Fruit fly (Drosophila melanogaster) Kc167 (cell line): Measurements from ENCODE around the gene mei-41.

ENCODE experiments used
- Myc ChIP-seq: fragments of >200 bp; optimal IDR thresholded peaks from 2 replicates; lab custom pipeline; 2017; ENCODE audit warnings: missing external identifiers
- Sin3A ChIP-seq: fragments of >200 bp; optimal IDR thresholded peaks from 2 replicates; lab custom pipeline; 2018; ENCODE audit warnings: missing external identifiers
- h ChIP-seq: fragments of >200 bp; optimal IDR thresholded peaks from 3 replicates; lab custom pipeline; 2018; ENCODE audit warnings: missing external identifiers
- insv ChIP-seq: fragments of >200 bp; optimal IDR thresholded peaks from 3 replicates; lab custom pipeline; 2018; ENCODE audit warnings: missing external identifiers
- psq ChIP-seq: fragments of >200 bp; optimal IDR thresholded peaks from 2 replicates; lab custom pipeline; 2017; ENCODE audit warnings: missing external identifiers
- ttk ChIP-seq: sonication (Bioruptor generic); optimal IDR thresholded peaks from 2 replicates; lab custom pipeline; 2017; ENCODE audit warnings: missing external identifiers

mei-41 gene

DNA sequence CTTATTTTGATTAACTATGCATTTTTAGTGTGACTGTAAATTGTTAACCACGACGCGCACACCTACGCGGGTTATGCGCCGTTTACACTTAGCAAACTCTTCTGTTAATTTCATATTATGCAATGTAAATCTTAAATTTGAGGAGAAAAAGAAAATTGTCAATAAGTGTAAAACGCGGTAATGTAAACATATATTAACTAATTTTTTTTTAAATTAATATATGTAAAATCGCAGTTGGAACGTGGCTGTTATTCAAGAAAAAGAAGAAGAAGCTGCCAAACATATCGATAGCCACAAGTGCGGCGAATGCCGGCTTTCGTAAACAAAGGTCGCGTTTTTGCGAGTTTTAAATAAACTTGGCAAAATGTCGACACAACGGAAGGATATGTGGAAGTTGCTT lies at the start of gene mei-41, which contains the start of gene TH1:
mei-41 (plus strand) TSS at position 302 of the 400 bp plus-strand sequence.
TH1 (minus strand) TSS at position 42 of the 400 bp plus-strand sequence.
- TF ChIP-seq Myc (lab: Kevin White, UChicago), result no peak
- TF ChIP-seq Sin3A (lab: Kevin White, UChicago), result no peak
- no peak for TF ChIP-seq h (lab: Kevin White, UChicago)
- no peak for TF ChIP-seq insv (lab: Kevin White, UChicago)
- no peak for TF ChIP-seq psq (lab: Kevin White, UChicago)
- TF ChIP-seq ttk, result no peak

DNA sequence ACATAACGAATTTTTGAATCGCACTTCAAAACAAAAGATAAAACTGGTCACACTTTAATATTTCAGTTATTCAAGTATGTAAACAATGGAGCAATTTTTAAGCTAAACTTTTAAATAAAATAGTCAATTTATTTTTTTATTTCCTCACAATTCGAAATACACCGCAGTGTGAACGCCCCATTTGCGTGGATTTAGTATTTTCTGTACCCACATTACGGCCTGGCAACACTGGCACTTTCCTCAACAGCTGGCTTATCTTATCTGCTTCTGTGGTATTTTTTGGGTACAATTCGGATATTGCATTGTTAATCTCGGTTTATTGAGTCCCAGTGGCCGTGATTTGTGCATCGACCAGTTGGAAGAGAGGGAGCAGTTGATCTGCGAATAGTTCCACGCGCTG lies 41.4 kb upstream of the mei-41 start, which contains the start of gene sl:
sl (plus strand) TSS at position 254 of the 400 bp plus-strand sequence.
- TF ChIP-seq Sin3A (lab: Kevin White, UChicago) (no peak), Myc (lab: Kevin White, UChicago) (no peak), psq (lab: Kevin White, UChicago) (no peak), h (lab: Kevin White, UChicago) (no peak), ttk (no peak), insv (lab: Kevin White, UChicago) (no peak)

DNA sequence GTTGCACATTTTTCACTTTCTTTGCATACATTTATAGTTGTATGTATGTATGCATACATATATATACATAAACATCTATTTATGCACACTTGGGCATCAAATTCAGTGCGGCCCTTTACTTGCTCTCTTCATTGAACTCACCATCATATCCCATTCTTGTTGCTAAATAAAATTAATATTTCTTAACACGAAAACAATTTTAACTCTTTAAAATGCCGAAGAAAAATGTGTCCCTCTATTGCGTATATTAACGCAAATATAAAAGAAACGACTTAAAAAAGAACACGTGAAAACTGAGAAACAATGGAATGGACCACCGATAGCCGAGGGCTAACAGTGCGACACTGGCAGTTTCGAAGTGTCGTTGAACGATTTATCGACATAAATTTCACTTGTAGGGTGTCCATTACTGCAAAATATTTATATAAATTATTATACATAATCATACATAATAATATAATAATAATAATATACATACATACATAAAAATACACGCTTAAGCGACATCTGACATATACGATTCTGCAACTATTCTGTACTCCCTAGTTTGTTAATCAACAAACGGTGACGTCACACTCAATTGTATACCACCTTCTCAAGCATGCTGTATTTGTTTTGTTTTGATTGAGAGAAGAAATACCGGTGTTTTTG lies 32.7 kb upstream of the mei-41 start, which contains the start of the genes U2af50 and PIG-Q:
U2af50 (minus strand) TSS at position 370 of the 651 bp plus-strand sequence.
PIG-Q (plus strand) TSS at position 474 of the 651 bp plus-strand sequence.
- no peak for TF ChIP-seq h (lab: Kevin White, UChicago)
- no peak for TF ChIP-seq Myc (lab: Kevin White, UChicago)
- TF ChIP-seq insv (lab: Kevin White, UChicago), result no peak
- no peak for TF ChIP-seq Sin3A (lab: Kevin White, UChicago)
- TF ChIP-seq ttk, result no peak
- no peak for TF ChIP-seq psq (lab: Kevin White, UChicago)

DNA sequence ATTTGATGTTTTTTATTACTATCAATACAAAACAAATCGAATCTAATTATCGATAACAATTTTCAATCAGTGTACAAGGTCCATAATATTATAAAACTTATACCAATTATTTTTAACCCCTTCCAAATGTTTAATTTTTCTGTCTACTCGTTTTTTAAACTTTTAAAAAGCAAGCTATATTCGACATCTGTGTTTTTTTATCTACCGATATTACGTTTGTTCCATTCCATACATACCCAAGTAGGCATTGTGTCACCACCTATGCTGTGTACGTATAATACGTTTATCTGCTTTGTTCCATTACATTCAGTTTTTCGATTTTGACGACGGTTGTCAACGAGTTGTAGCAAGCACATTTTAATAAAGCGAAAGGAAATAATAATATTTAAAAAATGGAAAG lies 30.2 kb upstream of the mei-41 start, which contains the start of gene nonA:
nonA (plus strand) TSS at position 264 of the 400 bp plus-strand sequence.
- no peak for TF ChIP-seq insv (lab: Kevin White, UChicago)
- no peak for TF ChIP-seq ttk
- no peak for TF ChIP-seq Sin3A (lab: Kevin White, UChicago)
- no peak for TF ChIP-seq psq (lab: Kevin White, UChicago)
- TF ChIP-seq h (lab: Kevin White, UChicago), result no peak
- no peak for TF ChIP-seq Myc (lab: Kevin White, UChicago)

DNA sequence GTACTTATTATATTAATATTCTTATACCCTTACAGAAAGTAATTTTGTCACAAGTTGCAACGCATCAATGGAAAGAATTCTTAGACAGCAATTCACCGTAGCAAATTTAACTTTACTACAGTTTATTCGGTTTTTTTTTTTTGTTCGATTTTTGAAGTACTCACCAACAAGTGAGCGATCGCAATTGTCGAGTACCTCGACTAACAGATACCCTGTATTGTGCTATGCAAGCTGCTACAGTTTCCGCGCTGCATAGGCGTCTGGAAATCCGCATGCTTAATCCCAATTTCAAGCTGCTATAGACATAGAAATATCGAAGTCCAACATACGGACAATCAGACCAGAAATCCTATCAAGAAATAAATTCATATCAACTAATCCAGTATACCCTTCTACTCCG lies 22.9 kb upstream of the mei-41 start:
- TF ChIP-seq ttk, result no peak
- no peak for TF ChIP-seq h (lab: Kevin White, UChicago)
- TF ChIP-seq Myc (lab: Kevin White, UChicago), result no peak
- TF ChIP-seq insv (lab: Kevin White, UChicago), result no peak
- no peak for TF ChIP-seq Sin3A (lab: Kevin White, UChicago)
- no peak for TF ChIP-seq psq (lab: Kevin White, UChicago)

DNA sequence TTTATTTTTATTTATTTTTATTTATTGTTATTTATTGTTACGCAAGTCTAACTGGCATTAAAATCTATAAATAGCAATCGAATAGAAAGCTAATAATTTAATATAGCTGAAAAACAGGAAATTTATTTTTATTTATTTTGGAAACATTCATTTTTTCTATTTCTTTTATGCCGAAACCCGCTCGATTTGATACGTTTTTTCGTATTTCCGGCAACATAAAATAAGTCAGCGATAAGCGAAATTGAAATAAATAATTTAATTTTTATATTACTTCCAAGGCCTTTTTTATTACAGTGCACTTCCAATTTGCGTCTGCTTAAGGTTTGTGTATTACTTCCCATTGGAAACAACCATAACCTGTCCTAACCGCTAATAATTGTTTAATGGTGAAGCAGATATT lies 19.6 kb upstream of the mei-41 start:
- TF ChIP-seq ttk (no peak), Myc (lab: Kevin White, UChicago) (no peak), h (lab: Kevin White, UChicago) (no peak), psq (lab: Kevin White, UChicago) (no peak), Sin3A (lab: Kevin White, UChicago) (no peak), insv (lab: Kevin White, UChicago) (no peak)

DNA sequence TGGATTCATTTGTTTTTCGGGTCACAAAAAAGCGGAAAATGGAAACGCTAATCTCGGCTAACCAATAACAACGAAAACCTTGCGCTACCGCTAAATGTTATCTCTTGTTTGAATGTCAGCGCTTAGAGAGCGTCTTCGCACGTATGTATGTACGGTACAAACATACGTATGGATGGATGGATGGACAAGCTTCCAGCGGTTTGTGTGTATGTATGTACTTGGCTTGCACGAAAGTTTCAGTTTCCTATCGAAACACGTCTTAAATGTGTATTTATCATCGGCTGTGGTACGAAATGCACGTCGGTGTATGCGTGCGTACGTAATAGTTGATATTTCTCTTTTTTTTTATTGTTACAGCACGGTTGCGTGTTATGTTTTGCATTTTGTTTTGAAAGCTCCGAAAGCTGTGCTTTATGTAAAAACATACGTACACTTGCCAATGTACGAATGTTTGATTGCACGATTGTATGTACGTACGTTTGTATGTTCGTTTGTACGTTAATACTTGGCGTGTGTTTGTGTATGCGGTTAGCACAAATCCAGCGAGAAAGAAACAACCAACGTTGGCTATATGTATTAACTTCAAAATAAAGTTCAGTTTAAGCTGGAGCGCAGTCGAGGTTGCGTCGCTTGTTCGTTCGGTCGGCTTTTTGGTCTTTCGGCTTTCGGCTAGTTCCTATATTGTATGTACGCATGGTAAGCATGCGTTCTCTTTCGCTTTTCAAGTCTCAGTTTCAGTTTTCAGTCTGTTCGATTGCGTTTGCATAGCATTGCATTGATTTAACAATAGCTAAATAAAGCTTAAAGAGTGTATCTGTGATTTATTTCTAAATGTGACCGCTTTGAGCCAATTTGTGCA lies 18.8 kb upstream of the mei-41 start, which contains the start of gene Fur2:
Fur2 (plus strand) TSS at position 595 of the 859 bp plus-strand sequence.
- TF ChIP-seq ttk (no peak), h (lab: Kevin White, UChicago) (no peak), insv (lab: Kevin White, UChicago) (no peak), psq (lab: Kevin White, UChicago) (no peak), Sin3A (lab: Kevin White, UChicago) (no peak), Myc (lab: Kevin White, UChicago) (no peak)

DNA sequence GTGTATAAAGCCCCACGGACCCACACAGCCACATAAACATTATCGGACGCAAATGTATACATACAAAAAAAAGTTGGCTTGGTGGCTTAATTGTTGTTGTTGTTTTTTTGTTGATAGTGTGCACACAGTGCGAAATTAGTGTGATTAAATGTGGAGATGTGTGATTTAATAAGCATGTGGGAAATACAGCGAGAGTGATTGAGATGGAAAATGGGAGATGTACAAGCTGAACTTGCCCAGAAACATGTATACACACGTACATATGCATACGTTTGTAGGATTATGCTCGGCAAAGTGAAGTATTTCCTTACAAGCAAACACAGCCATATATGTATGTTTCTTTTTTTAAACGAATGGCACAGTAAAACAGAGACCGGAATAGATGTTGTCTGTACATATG lies 18.0 kb upstream of the mei-41 start:
- no peak for TF ChIP-seq Myc (lab: Kevin White, UChicago)
- no peak for TF ChIP-seq h (lab: Kevin White, UChicago)
- TF ChIP-seq psq (lab: Kevin White, UChicago), result no peak
- no peak for TF ChIP-seq Sin3A (lab: Kevin White, UChicago)
- TF ChIP-seq ttk, result no peak
- no peak for TF ChIP-seq insv (lab: Kevin White, UChicago)

DNA sequence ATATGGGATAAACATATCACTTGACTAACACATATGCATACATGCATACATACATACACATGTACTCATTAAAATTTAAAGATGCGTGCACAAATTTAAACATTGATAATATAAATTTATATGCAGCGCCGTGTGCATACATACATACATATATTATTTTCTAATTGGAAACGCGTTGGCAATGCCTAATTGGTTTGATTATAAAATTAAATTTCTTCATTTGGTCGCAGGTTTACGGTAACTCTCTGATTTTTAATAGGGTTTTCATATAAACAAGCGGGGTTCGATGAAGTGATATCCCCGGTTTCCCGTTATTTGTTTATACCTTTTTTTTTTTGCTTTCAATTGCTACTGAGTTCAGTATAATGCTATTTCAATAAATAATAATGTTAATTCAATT lies 17.4 kb upstream of the mei-41 start:
- no peak for TF ChIP-seq h (lab: Kevin White, UChicago)

DNA sequence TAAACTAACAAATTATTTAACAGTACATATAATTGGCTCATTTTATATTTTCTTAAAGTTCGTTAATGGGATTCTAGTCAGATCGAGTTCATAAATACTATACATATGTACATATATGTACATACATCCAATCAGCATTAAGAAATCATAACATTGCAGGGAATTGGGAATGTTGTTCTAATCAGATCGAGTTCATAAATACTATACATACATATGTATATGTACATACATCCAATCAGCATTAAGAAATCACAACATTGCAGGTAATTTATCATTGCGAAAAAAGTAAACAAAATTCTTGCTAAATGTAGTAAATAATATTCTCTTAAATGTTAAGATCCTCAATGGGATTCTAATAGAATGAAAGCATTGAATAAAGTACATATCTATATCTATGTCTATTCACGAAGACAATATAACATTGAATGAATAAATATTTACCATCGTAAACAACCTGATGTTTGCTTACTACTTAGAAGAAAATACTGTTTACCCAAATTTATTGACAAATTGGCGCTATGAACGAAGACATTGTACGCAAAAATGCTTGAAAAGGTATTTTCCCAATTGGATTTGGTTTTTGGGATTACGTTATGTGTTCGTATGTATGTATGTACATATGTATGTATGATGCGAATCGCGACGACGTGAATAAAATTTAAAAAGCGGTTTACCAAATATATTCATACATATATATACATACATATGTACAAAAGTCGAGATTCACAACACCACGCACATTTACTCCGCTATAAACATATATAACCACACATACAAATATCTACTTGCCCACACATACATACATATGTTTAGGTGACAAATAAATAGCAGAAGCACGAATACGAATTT lies 7.6 kb upstream of the mei-41 start:
- TF ChIP-seq ttk, result no peak
- no peak for TF ChIP-seq h (lab: Kevin White, UChicago)
- no peak for TF ChIP-seq Sin3A (lab: Kevin White, UChicago)
- TF ChIP-seq psq (lab: Kevin White, UChicago), result no peak
- TF ChIP-seq Myc (lab: Kevin White, UChicago), result no peak
- TF ChIP-seq insv (lab: Kevin White, UChicago), result no peak
